Fruit fly (Drosophila melanogaster): ENCODE measurements around the gene CG44195.

DNA sequence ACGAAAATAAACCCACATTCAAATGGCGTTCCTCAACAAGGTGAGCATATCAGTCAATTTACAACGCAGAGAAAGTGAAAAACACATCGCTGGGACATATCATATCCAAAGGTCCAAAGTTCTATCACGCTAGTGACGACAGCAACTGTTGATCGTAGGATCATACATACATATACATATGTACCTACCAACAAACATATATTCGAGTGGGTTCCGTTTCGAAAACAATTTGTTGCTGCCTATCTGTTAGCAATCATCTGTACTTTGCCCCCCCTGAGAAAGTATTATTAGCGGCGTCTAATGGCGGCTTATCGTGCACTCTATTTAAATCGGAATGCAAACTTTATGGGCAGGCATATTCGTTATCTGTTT, 23.9 kb upstream of the CG44195 start:
- TF ChIP-seq CTCF (optimal IDR thresholded peaks at IDR 0.05) (no peak), CG8478 (optimal IDR thresholded peaks at IDR 0.05) (no peak)
